Worm (Caenorhabditis elegans) whole organism, late embryonic: ENCODE measurements around the gene F49H6.17.

ENCODE experiments used
- C08G9.2 ChIP-seq: sonication (generic microtip); optimal IDR thresholded peaks from 2 replicates; lab custom pipeline; 2016; ENCODE audit warnings: mild to moderate bottlenecking, missing genetic modification characterization, moderate library complexity, missing compliant biosample characterization
- K02D7.2 ChIP-seq: sonication (generic microtip); optimal IDR thresholded peaks from 2 replicates; lab custom pipeline; 2017; ENCODE audit warnings: mild to moderate bottlenecking, missing genetic modification characterization, missing compliant biosample characterization
- K09A11.1 ChIP-seq: sonication (generic microtip); optimal IDR thresholded peaks from 2 replicates; lab custom pipeline; 2017; ENCODE audit warnings: antibody characterized with exemption, mild to moderate bottlenecking, missing genetic modification characterization, missing compliant biosample characterization; ENCODE audit not compliant: insufficient read depth
- T23F11.4 ChIP-seq: fragments of 200-800 bp; sonication (Bioruptor generic); optimal IDR thresholded peaks from 2 replicates; lab custom pipeline; 2018; ENCODE audit warnings: mild to moderate bottlenecking, missing genetic modification characterization, missing compliant biosample characterization
- Y22D7AL.16 ChIP-seq: sonication (generic microtip); optimal IDR thresholded peaks from 2 replicates; lab custom pipeline; 2016; ENCODE audit warnings: missing genetic modification characterization, missing compliant biosample characterization
- ama-1 ChIP-seq: fragments of 150-350 bp; optimal IDR thresholded peaks from 2 replicates; lab custom pipeline; 2014
- ceh-19 ChIP-seq: fragments of 200-800 bp; sonication (Bioruptor generic); optimal IDR thresholded peaks from 2 replicates; lab custom pipeline; 2018; ENCODE audit warnings: mild to moderate bottlenecking, missing genetic modification characterization, missing compliant biosample characterization
- ceh-30 ChIP-seq: fragments of 150-350 bp; optimal IDR thresholded peaks from 2 replicates; lab custom pipeline; 2014; ENCODE audit warnings: missing biosample characterization, missing genetic modification characterization
- ceh-34 ChIP-seq: sonication (generic microtip); optimal IDR thresholded peaks from 2 replicates; lab custom pipeline; 2016; ENCODE audit warnings: mild to moderate bottlenecking, missing genetic modification characterization, missing compliant biosample characterization
- ceh-48 ChIP-seq: sonication (generic microtip); optimal IDR thresholded peaks from 2 replicates; lab custom pipeline; 2016; ENCODE audit warnings: missing genetic modification characterization, inconsistent platforms, missing compliant biosample characterization
- ceh-9 ChIP-seq: sonication (generic microtip); optimal IDR thresholded peaks from 2 replicates; lab custom pipeline; 2016; ENCODE audit warnings: mild to moderate bottlenecking, missing genetic modification characterization, inconsistent platforms, missing compliant biosample characterization
- che-1 ChIP-seq: sonication (generic microtip); optimal IDR thresholded peaks from 2 replicates; lab custom pipeline; 2016; ENCODE audit warnings: mild to moderate bottlenecking, missing genetic modification characterization, missing compliant biosample characterization
- dmd-4 ChIP-seq: sonication (generic microtip); optimal IDR thresholded peaks from 2 replicates; lab custom pipeline; 2016; ENCODE audit warnings: borderline replicate concordance, missing genetic modification characterization, missing compliant biosample characterization
- fax-1 ChIP-seq: sonication (generic microtip); optimal IDR thresholded peaks from 2 replicates; lab custom pipeline; 2016; ENCODE audit warnings: missing genotype, missing genetic modification characterization, missing compliant biosample characterization
- fkh-10 ChIP-seq: fragments of 150-350 bp; optimal IDR thresholded peaks from 2 replicates; lab custom pipeline; 2014; ENCODE audit warnings: missing biosample characterization, missing genetic modification reagents, missing genetic modification characterization
- hlh-15 ChIP-seq: sonication (generic microtip); optimal IDR thresholded peaks from 2 replicates; lab custom pipeline; 2016; ENCODE audit warnings: missing genetic modification characterization, missing compliant biosample characterization
- hlh-6 ChIP-seq: sonication (generic microtip); optimal IDR thresholded peaks from 2 replicates; lab custom pipeline; 2016; ENCODE audit warnings: missing genotype, missing genetic modification characterization, missing compliant biosample characterization
- hlh-8 ChIP-seq: sonication (generic microtip); optimal IDR thresholded peaks from 2 replicates; lab custom pipeline; 2016; ENCODE audit warnings: missing genotype, missing genetic modification characterization, missing compliant biosample characterization
- madf-2 ChIP-seq: sonication (generic microtip); optimal IDR thresholded peaks from 2 replicates; lab custom pipeline; 2017; ENCODE audit warnings: missing genetic modification characterization, missing compliant biosample characterization
- nfya-1 ChIP-seq: sonication (generic microtip); optimal IDR thresholded peaks from 2 replicates; lab custom pipeline; 2017; ENCODE audit warnings: missing genetic modification characterization, mild to moderate bottlenecking, missing compliant biosample characterization, antibody characterized with exemption, moderate library complexity
- nhr-11 ChIP-seq: fragments of 150-350 bp; optimal IDR thresholded peaks from 2 replicates; lab custom pipeline; 2014; ENCODE audit warnings: missing biosample characterization, missing genetic modification characterization
- nhr-232 ChIP-seq: sonication (generic microtip); optimal IDR thresholded peaks from 2 replicates; lab custom pipeline; 2016; ENCODE audit warnings: missing genetic modification characterization, missing compliant biosample characterization
- odd-2 ChIP-seq: sonication (generic microtip); optimal IDR thresholded peaks from 2 replicates; lab custom pipeline; 2017; ENCODE audit warnings: antibody characterized with exemption, mild to moderate bottlenecking, missing genetic modification characterization, missing compliant biosample characterization
- pag-3 ChIP-seq: sonication (generic microtip); optimal IDR thresholded peaks from 2 replicates; lab custom pipeline; 2016; ENCODE audit warnings: missing compliant biosample characterization, missing genetic modification characterization, borderline replicate concordance
- pax-1 ChIP-seq: fragments of 150-350 bp; optimal IDR thresholded peaks from 2 replicates; lab custom pipeline; 2014; ENCODE audit warnings: missing biosample characterization, missing genetic modification characterization
- pha-2 ChIP-seq: sonication (generic microtip); optimal IDR thresholded peaks from 2 replicates; lab custom pipeline; 2017; ENCODE audit warnings: mild to moderate bottlenecking, missing genetic modification characterization, missing compliant biosample characterization
- pha-4 ChIP-seq: fragments of 150-350 bp; optimal IDR thresholded peaks from 2 replicates; lab custom pipeline; 2018; ENCODE audit warnings: missing biosample characterization, missing genetic modification reagents, missing genetic modification characterization
- ref-2 ChIP-seq: sonication (generic microtip); optimal IDR thresholded peaks from 2 replicates; lab custom pipeline; 2016; ENCODE audit warnings: missing genetic modification characterization, missing compliant biosample characterization
- rnt-1 ChIP-seq: sonication (generic microtip); optimal IDR thresholded peaks from 2 replicates; lab custom pipeline; 2016; ENCODE audit warnings: missing genetic modification characterization, missing compliant biosample characterization
- syd-9 ChIP-seq: sonication (generic microtip); optimal IDR thresholded peaks from 2 replicates; lab custom pipeline; 2016; ENCODE audit warnings: mild to moderate bottlenecking, missing genetic modification characterization, moderate library complexity, missing compliant biosample characterization
- tbx-2 ChIP-seq: sonication (generic microtip); optimal IDR thresholded peaks from 2 replicates; lab custom pipeline; 2016; ENCODE audit warnings: missing genetic modification characterization, missing compliant biosample characterization
- ttx-3 ChIP-seq: sonication (generic microtip); optimal IDR thresholded peaks from 2 replicates; lab custom pipeline; 2016; ENCODE audit warnings: missing genetic modification reagents, missing genetic modification characterization, missing compliant biosample characterization
- unc-3 ChIP-seq, 2 experiments: fragments of 200-800 bp in 1 of 2; sonication (Bioruptor generic) in 1 of 2; sonication (generic microtip) in 1 of 2; conservative IDR thresholded peaks in 1 of 2; optimal IDR thresholded peaks in 1 of 2; 2 replicates each; pipeline versions ENCODE4 v1.3.6 to Lab custom; 2016 to 2022; ENCODE audit warnings: missing compliant biosample characterization in 2 of 2, missing genetic modification characterization in 2 of 2, missing genetic modification reagents in 1 of 2
- unc-42 ChIP-seq: sonication (generic microtip); optimal IDR thresholded peaks from 2 replicates; lab custom pipeline; 2016; ENCODE audit warnings: missing genotype, missing genetic modification characterization, missing compliant biosample characterization
- zip-5 ChIP-seq: sonication (generic microtip); optimal IDR thresholded peaks from 2 replicates; lab custom pipeline; 2016; ENCODE audit warnings: missing genetic modification characterization, missing compliant biosample characterization
- ztf-16 ChIP-seq: sonication (generic microtip); optimal IDR thresholded peaks from 2 replicates; lab custom pipeline; 2017; ENCODE audit warnings: missing genetic modification characterization, missing compliant biosample characterization

Gene F49H6.17

ce11 chrV:17008302-17008701 lies 11.5 kb upstream of the F49H6.17 start, which contains the start of gene sri-69:
Gene sri-69 (minus strand): TSS chrV:17008402.
- TF ChIP-seq unc-42 (tag; lab: Kevin White, UChicago) (no peak), ztf-16 (no peak), madf-2 (no peak), ceh-9 (no peak), pag-3 (tag; lab: Kevin White, UChicago) (no peak), syd-9 (tag; lab: Kevin White, UChicago) (no peak), nfya-1 (tag; lab: Kevin White, UChicago) (no peak), ref-2 (no peak), che-1 (tag; lab: Kevin White, UChicago) (no peak), ama-1 (no peak), ceh-34 (tag; lab: Kevin White, UChicago) (no peak), ceh-48 (tag; lab: Kevin White, UChicago) (no peak), ttx-3 (tag; lab: Kevin White, UChicago) (no peak), T23F11.4 (no peak), pha-4 (tag; lab: Kevin White, UChicago) (no peak), K02D7.2 (no peak), pha-2 (tag; lab: Kevin White, UChicago) (no peak), zip-5 (tag; lab: Kevin White, UChicago) (no peak), nhr-232 (tag; lab: Kevin White, UChicago) (no peak), ceh-30 (tag; lab: Kevin White, UChicago) (no peak)

- no peak for TF ChIP-seq K09A11.1 (tag; lab: Kevin White, UChicago)
- TF ChIP-seq fkh-10 (GFP tag; lab: Kevin White, UChicago): no peak
- TF ChIP-seq pha-4 (tag; lab: Kevin White, UChicago): no peak
- TF ChIP-seq ceh-19 (GFP tag; lab: Kevin White, UChicago): no peak
- no peak for TF ChIP-seq hlh-8 (tag; lab: Kevin White, UChicago)
- no peak for TF ChIP-seq rnt-1 (tag; lab: Kevin White, UChicago)
- TF ChIP-seq K02D7.2: no peak
- no peak for TF ChIP-seq ztf-16
- TF ChIP-seq hlh-6 (tag; lab: Kevin White, UChicago): no peak
- no peak for TF ChIP-seq T23F11.4
- TF ChIP-seq syd-9 (tag; lab: Kevin White, UChicago): no peak
- no peak for TF ChIP-seq Y22D7AL.16
- TF ChIP-seq odd-2 (tag; lab: Kevin White, UChicago): no peak
- TF ChIP-seq fax-1 (tag; lab: Kevin White, UChicago): no peak
- TF ChIP-seq pax-1: no peak
- TF ChIP-seq dmd-4 (tag; lab: Kevin White, UChicago): no peak
- TF ChIP-seq tbx-2: no peak
- no peak for TF ChIP-seq ceh-48 (tag; lab: Kevin White, UChicago)
- no peak for TF ChIP-seq unc-3 (GFP tag; conservative IDR thresholded peaks at IDR 0.05; lab: Robert Waterston, UW)
- no peak for TF ChIP-seq unc-3 (tag; optimal IDR thresholded peaks at IDR 0.05; lab: Kevin White, UChicago)
- no peak for TF ChIP-seq hlh-15 (tag; lab: Kevin White, UChicago)
These were observed 10.3 kb upstream of the F49H6.17 start, which contains the start of the genes clc-12 and clec-240 for ce11 chrV:17009342-17010064. Gene clc-12 (minus strand): TSS chrV:17009388. Gene clec-240 (plus strand): TSS chrV:17010014.

- TF ChIP-seq fkh-10 (GFP tag; lab: Kevin White, UChicago): no peak
- no peak for TF ChIP-seq nhr-232 (tag; lab: Kevin White, UChicago)
- TF ChIP-seq C08G9.2: no peak
- no peak for TF ChIP-seq nhr-11 (tag; lab: Kevin White, UChicago)
- no peak for TF ChIP-seq unc-3 (GFP tag; conservative IDR thresholded peaks at IDR 0.05; lab: Robert Waterston, UW)
- TF ChIP-seq unc-3 (tag; optimal IDR thresholded peaks at IDR 0.05; lab: Kevin White, UChicago): no peak
These were observed 6.6 kb upstream of the F49H6.17 start, which contains the start of gene clec-241 for ce11 chrV:17013232-17013631. Gene clec-241 (minus strand): TSS chrV:17013332.
